Fruit fly (Drosophila melanogaster) whole organism, embryonic: Measurements from ENCODE around the gene CG10638.

ENCODE experiments used
- Awh ChIP-seq: fragments of 200-800 bp; sonication (Bioruptor generic); IDR thresholded peaks from 2 replicates; pipeline ENCODE4, ENCODE4 v1.3.6; 2022; ENCODE audit warnings: missing biosample characterization, missing genetic modification characterization
- B-H1 ChIP-seq: fragments of 200-800 bp; sonication (Bioruptor generic); IDR thresholded peaks from 3 replicates; pipeline ENCODE4 v1.3.6; 2022; ENCODE audit warnings: missing biosample characterization, missing genetic modification characterization
- CG10565 ChIP-seq: fragments of 200-800 bp; sonication (Bioruptor generic); optimal IDR thresholded peaks from 3 replicates; lab custom pipeline; 2016; ENCODE audit warnings: missing biosample characterization, mild to moderate bottlenecking, missing genetic modification characterization
- CG10959 ChIP-seq: fragments of 200-800 bp; sonication (Bioruptor generic); IDR thresholded peaks from 2 replicates; pipeline ENCODE4 v1.3.6; 2022; ENCODE audit warnings: missing biosample characterization, missing genetic modification characterization
- CG11085 ChIP-seq: fragments of 200-800 bp; sonication (Bioruptor generic); IDR thresholded peaks from 2 replicates; pipeline ENCODE4 v1.3.6; 2022; ENCODE audit warnings: missing biosample characterization, missing genetic modification characterization
- CG11456 ChIP-seq: fragments of 200-800 bp; sonication (Bioruptor generic); IDR thresholded peaks from 3 replicates; pipeline ENCODE4 v1.3.6; 2022; ENCODE audit warnings: missing biosample characterization, missing genetic modification characterization
- CG11695 ChIP-seq: fragments of 200-800 bp; sonication (Bioruptor generic); IDR thresholded peaks from 3 replicates; pipeline ENCODE4 v1.3.6; 2022; ENCODE audit warnings: missing biosample characterization, missing genetic modification characterization
- CG12155 ChIP-seq: fragments of 200-800 bp; sonication (Bioruptor generic); optimal IDR thresholded peaks from 3 replicates; lab custom pipeline; 2016; ENCODE audit warnings: missing biosample characterization, missing genetic modification characterization
- CG13424 ChIP-seq: fragments of 200-800 bp; sonication (Bioruptor generic); optimal IDR thresholded peaks from 2 replicates; lab custom pipeline; 2019; ENCODE audit warnings: missing biosample characterization, mild to moderate bottlenecking, missing genetic modification characterization, moderate library complexity
- CG13894 ChIP-seq: fragments of 200-800 bp; sonication (Bioruptor generic); optimal IDR thresholded peaks from 3 replicates; lab custom pipeline; 2018; ENCODE audit warnings: missing biosample characterization, mild to moderate bottlenecking, missing genetic modification characterization, moderate library complexity
- CG14441 ChIP-seq: fragments of 200-800 bp; sonication (Bioruptor generic); IDR thresholded peaks from 2 replicates; pipeline ENCODE4 v1.3.6; 2022; ENCODE audit warnings: missing biosample characterization, missing genetic modification characterization
- CG15269 ChIP-seq: fragments of 200-800 bp; sonication (Bioruptor generic); optimal IDR thresholded peaks from 2 replicates; lab custom pipeline; 2018; ENCODE audit warnings: missing biosample characterization, mild to moderate bottlenecking, missing genetic modification characterization, moderate library complexity
- CG1792 ChIP-seq: fragments of 200-800 bp; sonication (Bioruptor generic); optimal IDR thresholded peaks from 2 replicates; lab custom pipeline; 2016; ENCODE audit warnings: missing biosample characterization, missing genetic modification characterization
- CG18599 ChIP-seq: fragments of 200-800 bp; sonication (Bioruptor generic); optimal IDR thresholded peaks from 3 replicates; lab custom pipeline; 2017; ENCODE audit warnings: missing biosample characterization, missing genetic modification characterization, mild to moderate bottlenecking, moderate library complexity, missing genetic modification reagents
- CG33557 ChIP-seq: fragments of 200-800 bp; sonication (Bioruptor generic); optimal IDR thresholded peaks from 2 replicates; lab custom pipeline; 2019; ENCODE audit warnings: missing biosample characterization, mild to moderate bottlenecking, missing genetic modification characterization, moderate library complexity
- CG4707 ChIP-seq: fragments of 200-800 bp; sonication (Bioruptor generic); optimal IDR thresholded peaks from 2 replicates; lab custom pipeline; 2018; ENCODE audit warnings: missing biosample characterization, mild to moderate bottlenecking, missing genetic modification characterization, moderate library complexity
- CG6254 ChIP-seq: fragments of 200-800 bp; sonication (Bioruptor generic); optimal IDR thresholded peaks from 3 replicates; lab custom pipeline; 2017; ENCODE audit warnings: mild to moderate bottlenecking, missing biosample characterization, missing genetic modification reagents, missing genetic modification characterization
- CG7271 ChIP-seq: fragments of 200-800 bp; sonication (Bioruptor generic); optimal IDR thresholded peaks from 2 replicates; lab custom pipeline; 2018; ENCODE audit warnings: missing biosample characterization, mild to moderate bottlenecking, missing genetic modification characterization, moderate library complexity
- CG9215 ChIP-seq: fragments of 200-800 bp; sonication (Bioruptor generic); IDR thresholded peaks from 2 replicates; pipeline ENCODE4 v1.3.6; 2022; ENCODE audit warnings: missing biosample characterization, missing genetic modification characterization
- CG9817 ChIP-seq: fragments of 200-800 bp; sonication (Bioruptor generic); optimal IDR thresholded peaks from 2 replicates; lab custom pipeline; 2018; ENCODE audit warnings: missing biosample characterization, mild to moderate bottlenecking, missing genetic modification characterization, moderate library complexity
- CG9932 ChIP-seq: fragments of 200-800 bp; sonication (Bioruptor generic); IDR thresholded peaks from 2 replicates; pipeline ENCODE4 v1.3.6; 2022; ENCODE audit warnings: missing biosample characterization, missing genetic modification characterization
- D ChIP-seq, 2 experiments: fragments of 200-800 bp in 1 of 2; fragments of >200 bp in 1 of 2; sonication (Bioruptor generic) in 1 of 2; optimal IDR thresholded peaks; 2 replicates in 1 of 2; 3 replicates in 1 of 2; lab custom pipeline; 2017; ENCODE audit warnings: mild to moderate bottlenecking in 1 of 2, missing biosample characterization in 1 of 2, missing genetic modification characterization in 1 of 2, missing genetic modification reagents in 1 of 2
- GATAe ChIP-seq: fragments of 200-800 bp; sonication (Bioruptor generic); conservative IDR thresholded peaks from 2 replicates; pipeline ENCODE4 v1.3.6; 2022; ENCODE audit warnings: missing biosample characterization, missing genetic modification characterization
- HmgD ChIP-seq: fragments of 200-800 bp; sonication (Bioruptor generic); optimal IDR thresholded peaks from 3 replicates; lab custom pipeline; 2016; ENCODE audit warnings: missing biosample characterization, missing genetic modification characterization
- Kr ChIP-seq: fragments of 200-800 bp; sonication (Bioruptor generic); optimal IDR thresholded peaks from 2 replicates; lab custom pipeline; 2017; ENCODE audit warnings: missing biosample characterization, mild to moderate bottlenecking, missing genetic modification characterization
- Med ChIP-seq: fragments of 200-800 bp; sonication (Bioruptor generic); peaks from one replicate; lab custom pipeline; 2016; ENCODE audit warnings: missing biosample characterization, missing genetic modification characterization, mild to moderate bottlenecking, inconsistent platforms, moderate library complexity
- Mes4 ChIP-seq: fragments of 200-800 bp; sonication (Bioruptor generic); optimal IDR thresholded peaks from 2 replicates; lab custom pipeline; 2016; ENCODE audit warnings: missing biosample characterization, missing genetic modification characterization
- NK7.1 ChIP-seq: fragments of 200-800 bp; sonication (Bioruptor generic); optimal IDR thresholded peaks from 3 replicates; lab custom pipeline; 2016; ENCODE audit warnings: missing biosample characterization, missing genetic modification characterization
- Neu2 ChIP-seq: fragments of 200-800 bp; sonication (Bioruptor generic); optimal IDR thresholded peaks from 3 replicates; lab custom pipeline; 2016; ENCODE audit warnings: missing biosample characterization, missing genetic modification characterization, borderline replicate concordance
- Nf-YC ChIP-seq: fragments of 200-800 bp; optimal IDR thresholded peaks from 3 replicates; lab custom pipeline; 2019; ENCODE audit warnings: missing biosample characterization, mild to moderate bottlenecking, missing genetic modification characterization, moderate library complexity
- Side ChIP-seq: fragments of 200-800 bp; sonication (Bioruptor generic); optimal IDR thresholded peaks from 2 replicates; lab custom pipeline; 2016; ENCODE audit warnings: missing biosample characterization, missing genetic modification characterization
- Ssrp ChIP-seq: fragments of 200-800 bp; sonication (Bioruptor generic); optimal IDR thresholded peaks from 2 replicates; lab custom pipeline; 2018; ENCODE audit warnings: missing biosample characterization, mild to moderate bottlenecking, missing genetic modification characterization, moderate library complexity
- ara ChIP-seq: fragments of 200-800 bp; sonication (Bioruptor generic); IDR thresholded peaks from 2 replicates; pipeline ENCODE4 v1.3.6; 2022; ENCODE audit warnings: missing biosample characterization, missing genetic modification characterization
- bowl ChIP-seq: fragments of 200-800 bp; sonication (Bioruptor generic); IDR thresholded peaks from 2 replicates; pipeline ENCODE4 v1.3.6; 2022; ENCODE audit warnings: missing biosample characterization, missing genetic modification characterization
- dati ChIP-seq: fragments of 200-800 bp; sonication (Bioruptor generic); IDR thresholded peaks from 2 replicates; pipeline ENCODE4 v1.3.6; 2022; ENCODE audit warnings: missing biosample characterization, missing genetic modification characterization
- disco-r ChIP-seq: fragments of 200-800 bp; sonication (Bioruptor generic); optimal IDR thresholded peaks from 2 replicates; lab custom pipeline; 2016; ENCODE audit warnings: missing biosample characterization, missing genetic modification characterization
- ems ChIP-seq: fragments of 200-800 bp; sonication (Bioruptor generic); optimal IDR thresholded peaks from 3 replicates; lab custom pipeline; 2016; ENCODE audit warnings: missing biosample characterization, missing genetic modification characterization
- esg ChIP-seq: fragments of 200-800 bp; sonication (Bioruptor generic); conservative IDR thresholded peaks from 2 replicates; pipeline ENCODE4 v1.3.6; 2022; ENCODE audit warnings: missing biosample characterization, missing genetic modification characterization
- grau ChIP-seq: fragments of 200-800 bp; optimal IDR thresholded peaks from 3 replicates; lab custom pipeline; 2019; ENCODE audit warnings: missing biosample characterization, mild to moderate bottlenecking, missing genetic modification characterization, moderate library complexity
- grn ChIP-seq: fragments of 200-800 bp; sonication (Bioruptor generic); optimal IDR thresholded peaks from 3 replicates; lab custom pipeline; 2017; ENCODE audit warnings: missing biosample characterization, missing genetic modification characterization
- inv ChIP-seq: fragments of 200-800 bp; sonication (Bioruptor generic); IDR thresholded peaks from 2 replicates; pipeline ENCODE4 v1.3.6; 2022; ENCODE audit warnings: missing biosample characterization, missing genetic modification characterization; ENCODE audit not compliant: partially characterized antibody
- kni ChIP-seq: fragments of 200-800 bp; sonication (Bioruptor generic); optimal IDR thresholded peaks from 3 replicates; lab custom pipeline; 2017; ENCODE audit warnings: mild to moderate bottlenecking, missing biosample characterization, missing genetic modification reagents, missing genetic modification characterization
- lmd ChIP-seq: fragments of 200-800 bp; sonication (Bioruptor generic); IDR thresholded peaks from 2 replicates; pipeline ENCODE4 v1.3.6; 2022; ENCODE audit warnings: missing biosample characterization, missing genetic modification characterization
- luna ChIP-seq: fragments of 200-800 bp; sonication (Bioruptor generic); optimal IDR thresholded peaks from 2 replicates; lab custom pipeline; 2016; ENCODE audit warnings: missing biosample characterization, missing genetic modification characterization
- otp ChIP-seq: fragments of 200-800 bp; sonication (Bioruptor generic); IDR thresholded peaks from 3 replicates; pipeline ENCODE4, ENCODE4 v1.3.6; 2022; ENCODE audit warnings: missing biosample characterization, missing genetic modification characterization
- pnt ChIP-seq: fragments of 200-800 bp; sonication (Bioruptor generic); optimal IDR thresholded peaks from 3 replicates; lab custom pipeline; 2016; ENCODE audit warnings: missing biosample characterization, missing genetic modification characterization
- pzg ChIP-seq: fragments of 200-800 bp; sonication (Bioruptor generic); optimal IDR thresholded peaks from 3 replicates; lab custom pipeline; 2018; ENCODE audit warnings: missing biosample characterization, mild to moderate bottlenecking, missing genetic modification characterization, moderate library complexity
- sob ChIP-seq: fragments of 200-800 bp; sonication (Bioruptor generic); IDR thresholded peaks from 2 replicates; pipeline ENCODE4 v1.3.6; 2022; ENCODE audit warnings: missing biosample characterization, missing genetic modification characterization
- tio ChIP-seq: fragments of 200-800 bp; sonication (Bioruptor generic); optimal IDR thresholded peaks from 2 replicates; lab custom pipeline; 2017; ENCODE audit warnings: missing biosample characterization, missing genetic modification characterization, inconsistent platforms
- tup ChIP-seq: fragments of 200-800 bp; sonication (Bioruptor generic); optimal IDR thresholded peaks from 2 replicates; lab custom pipeline; 2016; ENCODE audit warnings: missing biosample characterization, mild to moderate bottlenecking, missing genetic modification characterization, moderate library complexity
- zen2 ChIP-seq: fragments of 200-800 bp; sonication (Bioruptor generic); IDR thresholded peaks from 3 replicates; pipeline ENCODE4 v1.3.6; 2022; ENCODE audit warnings: missing biosample characterization, missing genetic modification characterization; ENCODE audit not compliant: partially characterized antibody

CG10638 gene

DNA sequence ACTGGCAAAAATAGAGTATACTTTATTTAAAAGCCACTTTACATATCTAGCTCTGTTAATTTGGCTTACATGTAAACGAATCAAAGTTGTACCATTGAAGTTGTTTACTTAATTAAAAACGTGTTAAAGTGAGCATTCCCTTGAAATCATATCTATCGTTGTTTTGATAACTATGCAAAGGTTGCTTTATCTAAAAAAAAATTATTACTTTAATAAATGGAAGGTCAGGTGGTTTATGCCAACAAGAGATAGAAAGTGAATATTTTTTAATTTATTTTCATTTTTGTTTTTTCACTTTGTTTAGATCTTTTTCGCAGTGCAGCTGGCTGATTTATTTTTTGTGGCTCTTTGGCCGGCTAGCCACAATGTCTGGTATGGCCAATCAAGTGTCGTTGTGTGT, 18.2 kb downstream of the CG10638 start (continued):
- TF ChIP-seq tio: peak; percentile 79
- TF ChIP-seq CG13894 (tag; lab: Kevin White, UChicago): no peak
- TF ChIP-seq lmd (GFP tag; lab: Robert Waterston, UW): peak; percentile 70
- TF ChIP-seq Kr: no peak
- TF ChIP-seq Neu2: no peak
- TF ChIP-seq dati (GFP tag; lab: Robert Waterston, UW): 0 out of 2 replicates have a peak, but pooled peaks have one; percentile 58
- no peak for TF ChIP-seq grn
- TF ChIP-seq Nf-YC (tag; lab: Kevin White, UChicago): peak; percentile 72
- TF ChIP-seq esg (GFP tag; lab: Robert Waterston, UW): peak; percentile 45; the same call in 1 of the 2 replicates
- peak; percentile 82 for TF ChIP-seq CG13424 (tag; lab: Kevin White, UChicago)
- TF ChIP-seq Med (GFP tag; lab: Kevin White, UChicago): peak; percentile 79
- peak; percentile 44 for TF ChIP-seq CG1792 (GFP tag; lab: Kevin White, UChicago)
- peak; percentile 66 for TF ChIP-seq B-H1 (GFP tag; lab: Robert Waterston, UW)
- no peak for TF ChIP-seq zen2 (GFP tag; lab: Robert Waterston, UW)
- no peak for TF ChIP-seq pzg (GFP tag; lab: Kevin White, UChicago)
- TF ChIP-seq Mes4: peak; percentile 59
- TF ChIP-seq Side (GFP tag; lab: Kevin White, UChicago): peak; percentile 23
- TF ChIP-seq CG33557 (GFP tag; lab: Kevin White, UChicago): no peak
- TF ChIP-seq HmgD (GFP tag; lab: Kevin White, UChicago): no peak
- TF ChIP-seq CG11456 (GFP tag; lab: Robert Waterston, UW): no peak
- peak; percentile 43 for TF ChIP-seq CG9817 (tag; lab: Kevin White, UChicago)
- TF ChIP-seq luna (GFP tag; lab: Kevin White, UChicago): no peak
- TF ChIP-seq CG9215 (GFP tag; lab: Robert Waterston, UW): peak; percentile 57
- TF ChIP-seq D (optimal IDR thresholded peaks at IDR 0.05; lab: Kevin White, UChicago): no peak
- peak; percentile 84 for TF ChIP-seq D (GFP tag; optimal IDR thresholded peaks at IDR 0.05; lab: Kevin White, UChicago)
- TF ChIP-seq CG18599 (GFP tag; lab: Kevin White, UChicago): peak; percentile 39
- no peak for TF ChIP-seq CG9932 (GFP tag; lab: Robert Waterston, UW)
- peak; percentile 32 for TF ChIP-seq pnt (GFP tag; lab: Kevin White, UChicago)
- no peak for TF ChIP-seq CG10959 (GFP tag; lab: Robert Waterston, UW)
- TF ChIP-seq CG11695 (GFP tag; lab: Robert Waterston, UW): peak; percentile 81
- TF ChIP-seq inv (GFP tag; lab: Robert Waterston, UW): no peak
- TF ChIP-seq otp (GFP tag; lab: Robert Waterston, UW): no peak
- TF ChIP-seq CG11085 (GFP tag; lab: Robert Waterston, UW): peak; percentile 48; the same call in 1 of the 2 replicates
- TF ChIP-seq kni: no peak
- peak; percentile 16 for TF ChIP-seq CG12155 (GFP tag; lab: Kevin White, UChicago)
- TF ChIP-seq CG10565 (GFP tag; lab: Kevin White, UChicago): no peak
- no peak for TF ChIP-seq Awh (GFP tag; lab: Robert Waterston, UW)
- peak; percentile 88 for TF ChIP-seq CG15269
- peak; percentile 41; the same call in 1 of the 2 replicates for TF ChIP-seq ara (GFP tag; lab: Robert Waterston, UW)
- TF ChIP-seq ems (GFP tag; lab: Kevin White, UChicago): peak; percentile 65
- TF ChIP-seq Ssrp: peak; percentile 75
- no peak for TF ChIP-seq NK7.1 (GFP tag; lab: Kevin White, UChicago)
- TF ChIP-seq GATAe (GFP tag; lab: Robert Waterston, UW): 0 out of 2 replicates have a peak, but pooled peaks have one; percentile 9
- peak; percentile 82 for TF ChIP-seq grau (tag; lab: Kevin White, UChicago)
- TF ChIP-seq CG7271: no peak
- peak; percentile 60 for TF ChIP-seq CG14441 (GFP tag; lab: Robert Waterston, UW)
- TF ChIP-seq tup (GFP tag; lab: Kevin White, UChicago): no peak
- no peak for TF ChIP-seq CG4707 (GFP tag; lab: Kevin White, UChicago)
- no peak for TF ChIP-seq bowl (GFP tag; lab: Robert Waterston, UW)
- peak; percentile 64 for TF ChIP-seq sob
- TF ChIP-seq disco-r: no peak
- TF ChIP-seq CG6254: peak; percentile 68
